Worm (Caenorhabditis elegans) whole organism, young adult: ENCODE results near the gene ZK896.1.

Source experiments
- him-1 ChIP-seq: sonication (generic microtip); optimal IDR thresholded peaks from 2 replicates; lab custom pipeline; 2016; ENCODE audit warnings: missing genotype, missing genetic modification reagents, missing genetic modification characterization, missing compliant biosample characterization
- pha-4 ChIP-seq: fragments of 150-350 bp; sonication (generic microtip); optimal IDR thresholded peaks from 2 replicates; lab custom pipeline; 2014; ENCODE audit warnings: missing biosample characterization, missing genetic modification reagents, missing genetic modification characterization
- tlf-1 ChIP-seq: fragments of 200-800 bp; sonication (Bioruptor generic); optimal IDR thresholded peaks from 2 replicates; lab custom pipeline; 2018; ENCODE audit warnings: mild to moderate bottlenecking, missing genetic modification characterization, missing compliant biosample characterization
- unc-130 ChIP-seq: sonication (generic microtip); optimal IDR thresholded peaks from 2 replicates; lab custom pipeline; 2016; ENCODE audit warnings: missing genetic modification reagents, missing genetic modification characterization, missing compliant biosample characterization
- unc-62 ChIP-seq: fragments of 150-350 bp; optimal IDR thresholded peaks from 2 replicates; lab custom pipeline; 2014; ENCODE audit warnings: missing biosample characterization, missing genetic modification reagents, missing genetic modification characterization

DNA sequence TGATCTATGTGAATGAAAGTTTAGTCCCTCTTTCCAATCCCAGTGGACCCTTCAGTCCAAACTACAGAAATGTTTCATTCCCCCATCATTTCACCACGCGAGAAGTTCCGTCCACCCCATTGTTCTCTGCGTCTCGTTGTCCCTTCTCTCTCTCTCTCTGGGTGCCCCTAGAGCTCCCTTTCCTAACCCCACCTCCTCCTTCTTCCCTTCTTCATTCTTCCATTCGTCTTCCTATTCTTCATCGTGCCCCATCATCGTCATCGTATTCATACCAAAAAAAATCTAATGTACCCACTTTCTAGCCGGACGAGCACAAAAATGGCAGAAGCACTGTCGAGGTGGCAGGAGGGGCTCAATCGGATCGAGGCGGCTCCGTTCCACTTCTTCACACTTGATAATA lies 39.0 kb downstream of the ZK896.1 start, which contains the start of gene M02B1.3:
- TF ChIP-seq unc-130: no peak
- no peak for TF ChIP-seq him-1 (tag; lab: Kevin White, UChicago)
- TF ChIP-seq pha-4: no peak
- TF ChIP-seq tlf-1 (GFP tag; lab: Kevin White, UChicago): no peak
- no peak for TF ChIP-seq unc-62
